Fruit fly (Drosophila melanogaster) Kc167 (cell line): ENCODE data around the gene CycB3.

Source experiments
- Myc ChIP-seq: fragments of >200 bp; optimal IDR thresholded peaks from 2 replicates; lab custom pipeline; 2017; ENCODE audit warnings: missing external identifiers
- Sin3A ChIP-seq: fragments of >200 bp; optimal IDR thresholded peaks from 2 replicates; lab custom pipeline; 2018; ENCODE audit warnings: missing external identifiers
- h ChIP-seq: fragments of >200 bp; optimal IDR thresholded peaks from 3 replicates; lab custom pipeline; 2018; ENCODE audit warnings: missing external identifiers
- insv ChIP-seq: fragments of >200 bp; optimal IDR thresholded peaks from 3 replicates; lab custom pipeline; 2018; ENCODE audit warnings: missing external identifiers
- psq ChIP-seq: fragments of >200 bp; optimal IDR thresholded peaks from 2 replicates; lab custom pipeline; 2017; ENCODE audit warnings: missing external identifiers
- ttk ChIP-seq: sonication (Bioruptor generic); optimal IDR thresholded peaks from 2 replicates; lab custom pipeline; 2017; ENCODE audit warnings: missing external identifiers

Gene CycB3

DNA sequence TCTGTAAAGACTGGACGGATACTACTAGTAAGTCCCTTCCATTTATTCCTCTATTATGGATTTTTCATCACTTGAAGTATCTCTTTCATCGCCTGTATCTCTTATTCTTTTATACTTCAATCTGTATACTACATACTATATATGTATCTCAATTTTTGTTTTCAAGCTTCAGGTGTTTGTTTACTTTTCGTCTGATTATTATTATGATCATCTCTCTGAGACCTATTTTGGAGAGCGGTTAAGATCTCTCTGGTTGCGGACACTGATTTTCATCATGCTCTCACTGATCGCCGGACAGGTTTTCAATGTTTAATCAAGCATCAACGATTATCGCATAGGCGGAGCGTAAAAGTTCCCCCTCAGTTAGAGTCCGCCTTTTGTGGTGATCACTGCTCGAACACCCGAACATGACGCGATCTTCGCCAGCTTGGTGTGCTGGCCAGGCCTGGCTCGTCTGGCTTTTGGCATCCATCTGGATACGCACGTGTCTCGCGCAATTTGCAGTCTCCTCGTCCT is 8.0 kb downstream of the CycB3 start, which contains the start of gene CG7016:
CG7016 (plus strand) TSS at position 358 of the 516 bp plus-strand sequence.
- TF ChIP-seq Myc (lab: Kevin White, UChicago) (no peak), h (lab: Kevin White, UChicago) (no peak), ttk (lab: Kevin White, UChicago) (no peak), insv (no peak), Sin3A (no peak), psq (lab: Kevin White, UChicago) (no peak)

DNA sequence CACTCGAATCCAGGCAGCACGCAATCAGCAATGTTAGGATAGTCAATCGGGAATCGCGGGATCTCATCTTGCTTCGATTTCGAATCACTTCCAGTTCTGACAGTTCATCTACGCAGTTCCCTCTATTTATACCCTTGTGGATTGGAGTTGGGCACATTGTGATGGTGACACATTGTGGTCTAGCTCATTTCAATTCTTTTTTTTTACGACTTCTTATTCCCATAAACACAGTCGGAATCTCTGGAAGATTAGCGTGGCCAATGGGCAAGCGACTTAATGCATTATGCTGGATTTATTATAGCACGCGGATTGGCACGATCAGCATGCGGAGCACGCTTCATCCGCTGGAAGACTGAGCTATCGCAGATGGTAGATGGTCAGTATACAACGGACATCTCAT is 8.6 kb downstream of the CycB3 start, which contains the start of gene CG13640:
CG13640 (minus strand) TSS at position 101 of the 400 bp plus-strand sequence.
- TF ChIP-seq Sin3A: no peak
- no peak for TF ChIP-seq ttk (lab: Kevin White, UChicago)
- TF ChIP-seq Myc (lab: Kevin White, UChicago): no peak
- no peak for TF ChIP-seq h (lab: Kevin White, UChicago)
- TF ChIP-seq psq (lab: Kevin White, UChicago): no peak
- TF ChIP-seq insv: no peak

DNA sequence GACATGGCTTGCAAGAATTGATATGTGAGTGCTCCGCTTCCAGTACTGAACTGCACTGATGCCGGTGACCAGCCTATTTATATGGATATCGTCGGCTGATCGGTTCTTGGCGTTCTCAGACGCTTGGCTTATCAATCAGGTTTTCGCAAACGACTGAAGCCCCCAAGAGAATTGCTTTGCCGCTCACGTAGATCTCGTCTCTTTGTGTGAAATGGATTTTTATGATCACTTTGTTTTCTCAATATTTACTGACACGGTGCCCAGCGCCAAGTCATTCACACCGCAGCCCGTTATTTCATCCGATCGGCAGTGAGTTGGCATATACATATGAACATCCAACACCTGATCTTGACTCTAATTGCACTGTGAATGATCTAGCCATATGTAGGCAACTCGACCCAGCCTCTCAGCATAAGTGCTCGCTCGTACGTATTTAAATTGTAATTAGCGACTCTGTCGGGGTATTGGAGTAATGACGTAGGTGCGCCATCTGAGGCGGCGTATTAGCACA is 10.2 kb downstream of the CycB3 start, which contains the start of gene CG13639:
CG13639 (minus strand) TSS at position 51 of the 511 bp plus-strand sequence.
- no peak for TF ChIP-seq h (lab: Kevin White, UChicago)
- no peak for TF ChIP-seq insv
- no peak for TF ChIP-seq ttk (lab: Kevin White, UChicago)
- no peak for TF ChIP-seq Sin3A
- no peak for TF ChIP-seq psq (lab: Kevin White, UChicago)
- TF ChIP-seq Myc (lab: Kevin White, UChicago): no peak

DNA sequence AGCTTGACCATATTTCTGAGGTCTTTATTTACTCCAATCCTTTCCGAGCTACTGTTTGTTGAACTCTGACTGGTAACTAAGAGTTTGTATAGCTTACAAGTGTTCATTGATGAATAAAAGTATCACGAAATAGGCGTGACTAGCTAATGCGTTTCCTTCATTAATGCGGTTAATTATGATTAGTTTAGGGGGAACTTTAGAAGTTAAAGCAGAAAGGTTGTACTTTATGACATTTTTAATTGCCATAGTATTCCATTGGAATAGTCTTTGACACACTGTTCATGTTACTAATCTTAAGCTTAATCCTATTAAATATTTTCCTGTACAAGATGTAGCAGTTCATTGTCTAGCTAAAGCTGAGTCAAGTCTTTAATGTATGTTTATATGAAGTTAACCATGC is 10.9 kb downstream of the CycB3 start, which contains the start of gene ppk22:
ppk22 (minus strand) TSS at position 101 of the 400 bp plus-strand sequence.
- TF ChIP-seq Myc (lab: Kevin White, UChicago) (no peak), insv (no peak), ttk (lab: Kevin White, UChicago) (no peak), h (lab: Kevin White, UChicago) (no peak), psq (lab: Kevin White, UChicago) (no peak), Sin3A (no peak)

DNA sequence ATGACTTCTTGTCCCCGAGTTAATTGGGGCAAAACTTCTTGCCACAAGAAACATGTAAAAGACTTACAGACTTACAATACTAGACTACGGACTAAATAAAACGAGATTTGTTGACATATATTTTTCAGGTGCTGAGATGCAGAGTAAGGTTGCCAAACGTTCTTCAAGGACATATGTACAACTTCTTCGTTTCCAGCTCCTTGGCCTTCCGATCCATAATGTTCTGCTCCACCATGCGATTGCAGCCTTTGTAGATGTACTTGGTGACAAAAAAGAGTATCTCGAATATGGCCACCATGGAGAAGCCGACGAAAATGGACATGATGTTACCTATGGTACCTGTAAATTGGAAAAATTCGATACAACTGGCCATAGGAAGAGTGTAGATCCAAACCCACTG is 13.2 kb downstream of the CycB3 start, which contains the start of gene CAH4:
CAH4 (minus strand) TSS at position 101 of the 400 bp plus-strand sequence.
- no peak for TF ChIP-seq ttk (lab: Kevin White, UChicago)
- no peak for TF ChIP-seq Sin3A
- TF ChIP-seq h (lab: Kevin White, UChicago): no peak
- no peak for TF ChIP-seq insv
- TF ChIP-seq Myc (lab: Kevin White, UChicago): no peak
- TF ChIP-seq psq (lab: Kevin White, UChicago): no peak

DNA sequence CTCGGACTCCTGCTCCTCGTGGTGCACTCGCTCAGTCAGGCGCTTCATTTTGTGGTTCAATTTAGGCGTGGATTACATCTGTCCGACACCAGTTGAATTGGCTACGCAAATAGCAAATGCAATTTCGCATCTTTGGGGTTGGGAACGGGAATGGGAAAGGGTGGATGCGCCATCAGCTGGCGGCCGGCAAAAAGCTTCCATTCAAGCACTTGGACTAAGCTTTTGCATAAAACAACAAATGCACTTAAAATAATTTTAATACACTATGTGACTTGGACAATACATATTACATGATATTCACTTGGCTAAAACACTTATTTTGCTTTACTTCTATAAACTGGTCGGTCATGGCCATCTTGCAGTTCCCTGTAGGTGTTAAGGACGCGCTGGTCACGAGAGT is 14.5 kb downstream of the CycB3 start, which contains the start of gene HDAC11:
HDAC11 (minus strand) TSS at position 101 of the 400 bp plus-strand sequence.
- TF ChIP-seq psq (lab: Kevin White, UChicago) (no peak), ttk (lab: Kevin White, UChicago) (no peak), h (lab: Kevin White, UChicago) (no peak), insv (no peak), Sin3A (no peak)

DNA sequence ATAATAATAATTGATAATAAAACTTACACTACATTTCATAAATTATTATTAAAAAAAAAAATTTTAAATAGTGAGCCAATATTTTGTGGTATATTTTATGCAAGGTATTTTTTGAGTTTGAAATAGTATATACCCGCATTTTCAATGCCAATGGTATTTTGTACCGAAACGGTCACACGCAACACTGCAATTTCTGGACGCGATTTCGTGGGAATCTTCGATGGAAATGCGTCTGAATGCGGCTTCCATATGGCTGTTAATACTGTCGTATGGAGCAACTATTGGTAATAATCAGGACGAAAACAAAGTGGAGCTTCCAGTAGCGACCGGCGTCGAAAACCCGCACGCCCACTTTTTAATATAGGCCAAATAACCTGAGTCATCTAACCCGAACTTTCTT is 19.2 kb downstream of the CycB3 start, which contains the start of gene Nct:
Nct (plus strand) TSS at position 173 of the 400 bp plus-strand sequence.
- TF ChIP-seq h (lab: Kevin White, UChicago) (no peak), Myc (lab: Kevin White, UChicago) (no peak), insv (no peak), ttk (lab: Kevin White, UChicago) (no peak), Sin3A (no peak), psq (lab: Kevin White, UChicago) (no peak)

DNA sequence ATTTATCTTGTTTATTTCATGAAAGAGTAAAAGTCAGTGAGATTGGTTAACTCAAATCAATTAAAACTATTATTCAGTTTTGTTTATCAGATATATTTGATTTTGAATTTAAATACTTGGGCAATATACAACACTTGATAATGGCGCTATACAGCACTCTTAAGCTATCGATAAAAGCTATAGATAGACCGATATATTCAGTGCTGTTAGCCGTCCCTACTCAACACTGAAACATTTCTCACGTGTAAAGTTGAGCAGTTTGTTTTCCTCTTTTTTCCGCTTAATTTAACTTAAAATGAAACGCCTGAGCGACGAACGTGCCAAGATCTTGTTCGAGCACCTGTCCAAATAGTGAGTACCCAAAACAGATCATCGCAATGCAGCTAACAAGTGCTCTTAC is 20.2 kb downstream of the CycB3 start, which contains the start of gene CG7006:
CG7006 (plus strand) TSS at position 208 of the 400 bp plus-strand sequence.
- TF ChIP-seq insv (no peak), Myc (lab: Kevin White, UChicago) (no peak), h (lab: Kevin White, UChicago) (no peak), Sin3A (no peak), ttk (lab: Kevin White, UChicago) (no peak), psq (lab: Kevin White, UChicago) (no peak)

DNA sequence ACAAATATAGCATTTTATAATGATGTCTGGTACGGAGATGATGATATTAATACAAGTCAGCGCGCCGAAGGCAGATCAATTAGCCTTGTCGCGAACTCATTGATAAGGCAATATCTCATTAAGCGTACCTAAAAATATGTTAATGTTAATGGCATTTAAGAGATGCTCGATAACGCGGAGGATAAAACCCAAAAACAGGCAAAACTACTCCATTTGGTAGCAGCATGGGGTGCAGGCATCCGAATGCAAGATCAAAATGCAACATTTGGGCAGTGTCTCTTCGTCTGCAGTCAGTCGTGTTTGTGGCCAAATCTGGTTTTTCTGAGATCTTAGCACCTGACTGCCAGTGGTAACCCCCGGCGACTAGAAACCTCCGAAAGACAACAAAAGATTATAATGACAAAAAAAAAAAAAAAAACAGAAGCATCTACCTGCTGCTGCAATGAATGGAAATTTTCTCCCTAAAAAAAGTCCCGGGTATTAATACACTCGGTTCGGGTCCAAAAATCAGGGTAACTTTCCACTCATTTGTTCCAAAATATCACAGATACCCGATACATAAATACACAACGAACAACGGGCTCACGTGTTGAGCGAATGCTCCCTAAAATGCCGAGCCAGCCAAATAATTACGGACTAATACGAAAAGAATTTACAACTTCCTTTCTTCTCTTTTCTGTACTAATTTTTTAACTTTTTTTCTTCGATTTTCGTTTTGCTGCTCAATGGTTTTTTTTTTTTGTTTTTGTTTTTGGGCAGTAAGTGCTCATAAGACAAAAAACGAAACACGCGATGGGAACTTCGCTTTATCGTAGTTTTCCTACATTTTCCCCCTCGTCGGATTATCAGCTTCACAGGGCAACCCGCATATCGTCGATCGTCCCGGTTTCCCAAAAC is 24.4 kb downstream of the CycB3 start:
- no peak for TF ChIP-seq ttk (lab: Kevin White, UChicago)
- no peak for TF ChIP-seq Myc (lab: Kevin White, UChicago)
- TF ChIP-seq Sin3A: no peak
- no peak for TF ChIP-seq psq (lab: Kevin White, UChicago)

DNA sequence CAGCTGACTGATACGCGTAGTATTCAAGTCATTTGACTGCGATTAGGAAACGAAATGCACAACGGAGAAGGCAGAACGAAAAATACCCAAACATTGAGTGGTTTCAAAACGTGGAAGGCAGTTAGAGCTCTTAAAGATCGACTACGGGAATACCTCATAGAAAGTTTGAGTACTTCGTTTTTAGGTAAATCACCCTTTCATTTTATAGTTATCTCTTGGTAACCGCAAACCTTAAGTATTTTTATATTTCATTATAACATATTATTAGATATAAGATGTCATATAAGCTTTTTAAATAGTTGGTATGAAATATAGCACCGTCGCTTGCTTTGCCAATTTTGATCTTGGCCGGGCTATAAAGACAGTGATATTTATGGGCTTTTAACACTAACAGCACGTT is 25.5 kb downstream of the CycB3 start:
- no peak for TF ChIP-seq Myc (lab: Kevin White, UChicago)
- TF ChIP-seq ttk (lab: Kevin White, UChicago): no peak
- TF ChIP-seq Sin3A: no peak
- TF ChIP-seq psq (lab: Kevin White, UChicago): no peak
- TF ChIP-seq insv: no peak
- TF ChIP-seq h (lab: Kevin White, UChicago): no peak

DNA sequence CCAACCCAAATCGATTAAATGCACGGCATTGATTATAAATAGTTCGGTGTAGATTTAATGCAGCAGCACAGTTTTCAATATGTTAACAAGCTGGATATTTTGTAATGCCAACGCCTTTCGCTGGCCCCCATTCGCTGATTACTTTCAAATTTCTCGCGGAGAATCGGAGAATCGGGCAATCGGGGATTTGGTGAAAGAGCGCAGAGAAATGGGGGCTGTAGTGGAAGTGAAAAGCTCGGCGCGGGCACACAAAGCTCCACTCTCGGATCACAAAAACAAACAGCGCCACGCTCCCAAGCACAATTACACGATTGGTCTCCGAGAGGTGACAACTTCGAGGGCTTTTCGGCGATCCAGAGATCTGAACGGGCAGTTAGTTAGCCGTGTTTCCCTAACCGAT is 29.0 kb downstream of the CycB3 start, which contains the start of gene Esp:
Esp (plus strand) TSS at position 301 of the 400 bp plus-strand sequence.
- TF ChIP-seq Myc (lab: Kevin White, UChicago) (no peak), insv (no peak)

DNA sequence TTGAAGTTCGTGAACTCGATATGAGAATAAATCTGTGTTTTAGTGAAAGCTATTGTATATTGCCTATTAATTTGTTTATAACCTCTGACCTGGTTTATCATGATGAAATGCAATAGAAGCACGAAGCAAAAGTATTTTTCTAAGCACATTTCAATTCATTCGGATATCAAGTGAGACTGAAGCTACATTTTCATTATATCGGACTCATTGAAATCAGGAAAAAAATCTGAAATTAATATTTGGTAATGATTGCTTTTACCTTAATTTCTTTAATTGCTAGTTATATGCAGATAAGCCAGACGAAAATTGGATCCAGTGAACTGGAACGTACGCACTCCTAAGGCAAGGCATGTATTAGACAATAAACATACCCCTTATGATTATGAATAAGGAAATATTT is 29.6 kb downstream of the CycB3 start, which contains the start of gene CG33658:
CG33658 (minus strand) TSS at position 101 of the 400 bp plus-strand sequence.
- no peak for TF ChIP-seq insv
- no peak for TF ChIP-seq Myc (lab: Kevin White, UChicago)
- no peak for TF ChIP-seq psq (lab: Kevin White, UChicago)
- no peak for TF ChIP-seq ttk (lab: Kevin White, UChicago)
- TF ChIP-seq h (lab: Kevin White, UChicago): no peak
- no peak for TF ChIP-seq Sin3A
